Fruit fly (Drosophila melanogaster) whole organism, embryonic: ENCODE results near the gene foi.

Source experiments
- ATbp ChIP-seq: fragments of 200-800 bp; sonication (Bioruptor generic); optimal IDR thresholded peaks from 2 replicates; lab custom pipeline; 2017; ENCODE audit warnings: missing biosample characterization, mild to moderate bottlenecking, missing genetic modification characterization, missing genetic modification reagents
- BEAF-32 ChIP-seq: fragments of 200-800 bp; sonication (Bioruptor generic); optimal IDR thresholded peaks from 3 replicates; lab custom pipeline; 2017; ENCODE audit warnings: missing biosample characterization, missing genetic modification characterization, mild to moderate bottlenecking, moderate library complexity, missing genetic modification reagents
- Bdp1 ChIP-seq: fragments of 200-800 bp; sonication (Bioruptor generic); optimal IDR thresholded peaks from 3 replicates; lab custom pipeline; 2016; ENCODE audit warnings: missing biosample characterization, missing genetic modification characterization
- CG10565 ChIP-seq: fragments of 200-800 bp; sonication (Bioruptor generic); optimal IDR thresholded peaks from 3 replicates; lab custom pipeline; 2016; ENCODE audit warnings: missing biosample characterization, mild to moderate bottlenecking, missing genetic modification characterization
- CG15011 ChIP-seq: fragments of 200-800 bp; sonication (Bioruptor generic); optimal IDR thresholded peaks from 3 replicates; lab custom pipeline; 2018; ENCODE audit warnings: missing biosample characterization, mild to moderate bottlenecking, missing genetic modification characterization
- CG16863 ChIP-seq: fragments of 200-800 bp; sonication (Bioruptor generic); optimal IDR thresholded peaks from 3 replicates; lab custom pipeline; 2016; ENCODE audit warnings: missing biosample characterization, missing genetic modification characterization
- CG17186 ChIP-seq: fragments of 200-800 bp; sonication (Bioruptor generic); optimal IDR thresholded peaks from 3 replicates; lab custom pipeline; 2017; ENCODE audit warnings: missing biosample characterization, missing genetic modification reagents, missing genetic modification characterization
- CG17385 ChIP-seq: fragments of 200-800 bp; sonication (Bioruptor generic); optimal IDR thresholded peaks from 3 replicates; lab custom pipeline; 2018; ENCODE audit warnings: missing biosample characterization, mild to moderate bottlenecking, missing genetic modification characterization
- CG2116 ChIP-seq: fragments of 200-800 bp; sonication (Bioruptor generic); optimal IDR thresholded peaks from 3 replicates; lab custom pipeline; 2018; ENCODE audit warnings: missing biosample characterization, mild to moderate bottlenecking, missing genetic modification characterization
- CG34376 ChIP-seq: fragments of 200-800 bp; sonication (Bioruptor generic); optimal IDR thresholded peaks from 2 replicates; lab custom pipeline; 2018; ENCODE audit warnings: missing biosample characterization, mild to moderate bottlenecking, missing genetic modification characterization
- CG4617 ChIP-seq: fragments of 200-800 bp; sonication (Bioruptor generic); optimal IDR thresholded peaks from 3 replicates; lab custom pipeline; 2016; ENCODE audit warnings: missing biosample characterization, missing genetic modification characterization, borderline replicate concordance
- CG4707 ChIP-seq: fragments of 200-800 bp; sonication (Bioruptor generic); optimal IDR thresholded peaks from 2 replicates; lab custom pipeline; 2018; ENCODE audit warnings: missing biosample characterization, mild to moderate bottlenecking, missing genetic modification characterization, moderate library complexity
- CG7963 ChIP-seq: fragments of 200-800 bp; sonication (Bioruptor generic); IDR thresholded peaks from 3 replicates; pipeline ENCODE4 v1.3.6; 2022; ENCODE audit warnings: missing biosample characterization, missing genetic modification characterization; ENCODE audit not compliant: partially characterized antibody
- CG8089 ChIP-seq: fragments of 200-800 bp; sonication (Bioruptor generic); optimal IDR thresholded peaks from 3 replicates; lab custom pipeline; 2016; ENCODE audit warnings: missing biosample characterization, missing genetic modification characterization
- CG9437 ChIP-seq: fragments of 200-800 bp; sonication (Bioruptor generic); optimal IDR thresholded peaks from 2 replicates; lab custom pipeline; 2018; ENCODE audit warnings: missing biosample characterization, mild to moderate bottlenecking, missing genetic modification characterization
- CG9932 ChIP-seq: fragments of 200-800 bp; sonication (Bioruptor generic); IDR thresholded peaks from 2 replicates; pipeline ENCODE4 v1.3.6; 2022; ENCODE audit warnings: missing biosample characterization, missing genetic modification characterization
- D19A ChIP-seq: fragments of 200-800 bp; optimal IDR thresholded peaks from 3 replicates; lab custom pipeline; 2019; ENCODE audit warnings: missing biosample characterization, mild to moderate bottlenecking, missing genetic modification characterization, moderate library complexity
- Dek ChIP-seq: fragments of 200-800 bp; sonication (Bioruptor generic); optimal IDR thresholded peaks from 3 replicates; lab custom pipeline; 2019; ENCODE audit warnings: missing biosample characterization, mild to moderate bottlenecking, missing genetic modification characterization, moderate library complexity
- E2f2 ChIP-seq: fragments of 200-800 bp; sonication (Bioruptor generic); IDR thresholded peaks from 2 replicates; pipeline ENCODE4 v1.3.6; 2022; ENCODE audit warnings: missing biosample characterization, missing genetic modification characterization
- Ets65A ChIP-seq: fragments of 200-800 bp; sonication (Bioruptor generic); peaks from one replicate; lab custom pipeline; 2016; ENCODE audit warnings: missing biosample characterization, missing genetic modification characterization
- Fer1 ChIP-seq: fragments of 200-800 bp; sonication (Bioruptor generic); optimal IDR thresholded peaks from 2 replicates; lab custom pipeline; 2017; ENCODE audit warnings: missing biosample characterization, mild to moderate bottlenecking, missing genetic modification characterization
- Fer3 ChIP-seq: fragments of 200-800 bp; sonication (Bioruptor generic); optimal IDR thresholded peaks from 2 replicates; lab custom pipeline; 2018; ENCODE audit warnings: missing biosample characterization, mild to moderate bottlenecking, missing genetic modification characterization, moderate library complexity
- GATAe ChIP-seq: fragments of 200-800 bp; sonication (Bioruptor generic); conservative IDR thresholded peaks from 2 replicates; pipeline ENCODE4 v1.3.6; 2022; ENCODE audit warnings: missing biosample characterization, missing genetic modification characterization
- Hand ChIP-seq: fragments of 200-800 bp; sonication (Bioruptor generic); optimal IDR thresholded peaks from 2 replicates; lab custom pipeline; 2017; ENCODE audit warnings: mild to moderate bottlenecking, missing biosample characterization, missing genetic modification reagents, missing genetic modification characterization
- HmgZ ChIP-seq: fragments of 200-800 bp; sonication (Bioruptor generic); optimal IDR thresholded peaks from 2 replicates; lab custom pipeline; 2018; ENCODE audit warnings: missing biosample characterization, mild to moderate bottlenecking, missing genetic modification characterization
- MBD-R2 ChIP-seq: fragments of 200-800 bp; sonication (Bioruptor generic); IDR thresholded peaks from 2 replicates; pipeline ENCODE4 v1.3.6; 2022; ENCODE audit warnings: missing biosample characterization, missing genetic modification characterization
- Nf-YA ChIP-seq: fragments of 200-800 bp; sonication (Bioruptor generic); IDR thresholded peaks from 2 replicates; pipeline ENCODE4 v1.3.6; 2022; ENCODE audit warnings: missing biosample characterization, missing genetic modification characterization
- Stat92E ChIP-seq, 3 experiments: fragments of >200 bp in 2 of 3; fragments of 200-800 bp in 1 of 3; sonication (Bioruptor generic) in 1 of 3; optimal IDR thresholded peaks; 2 replicates each; lab custom pipeline; 2017 to 2019; ENCODE audit warnings: missing biosample characterization in 3 of 3, missing genetic modification characterization in 3 of 3, mild to moderate bottlenecking in 1 of 3, moderate library complexity in 1 of 3
- TFAM ChIP-seq: fragments of 200-800 bp; sonication (Bioruptor generic); optimal IDR thresholded peaks from 2 replicates; lab custom pipeline; 2017; ENCODE audit warnings: missing biosample characterization, missing genetic modification characterization, inconsistent platforms
- dysf ChIP-seq: fragments of 200-800 bp; sonication (Bioruptor generic); IDR thresholded peaks from 3 replicates; pipeline ENCODE4 v1.3.6; 2022; ENCODE audit warnings: missing biosample characterization, missing genetic modification characterization
- emc ChIP-seq: fragments of 200-800 bp; sonication (Bioruptor generic); optimal IDR thresholded peaks from 2 replicates; lab custom pipeline; 2016; ENCODE audit warnings: missing biosample characterization, missing genetic modification characterization
- gfzf ChIP-seq: fragments of 200-800 bp; sonication (Bioruptor generic); optimal IDR thresholded peaks from 2 replicates; lab custom pipeline; 2016; ENCODE audit warnings: missing biosample characterization, mild to moderate bottlenecking, missing genetic modification characterization, moderate library complexity
- hb ChIP-seq: fragments of 200-800 bp; sonication (Bioruptor generic); IDR thresholded peaks from 3 replicates; pipeline ENCODE4 v1.3.6; 2022; ENCODE audit warnings: missing biosample characterization, missing genetic modification characterization; ENCODE audit not compliant: partially characterized antibody
- hbn ChIP-seq: fragments of 200-800 bp; sonication (Bioruptor generic); IDR thresholded peaks from 2 replicates; pipeline ENCODE4 v1.3.6; 2022; ENCODE audit warnings: missing biosample characterization, missing genetic modification characterization; ENCODE audit not compliant: partially characterized antibody
- jing ChIP-seq: fragments of 200-800 bp; sonication (Bioruptor generic); optimal IDR thresholded peaks from 2 replicates; lab custom pipeline; 2018; ENCODE audit warnings: missing biosample characterization, mild to moderate bottlenecking, missing genetic modification characterization
- kah ChIP-seq: fragments of 200-800 bp; sonication (Bioruptor generic); optimal IDR thresholded peaks from 2 replicates; lab custom pipeline; 2018; ENCODE audit warnings: missing biosample characterization, mild to moderate bottlenecking, missing genetic modification characterization
- ken ChIP-seq: fragments of 200-800 bp; sonication (Bioruptor generic); IDR thresholded peaks from 3 replicates; pipeline ENCODE4 v1.3.6; 2022; ENCODE audit warnings: missing biosample characterization, missing genetic modification characterization
- knrl ChIP-seq: fragments of 200-800 bp; sonication (Bioruptor generic); IDR thresholded peaks from 3 replicates; pipeline ENCODE4 v1.3.6; 2022; ENCODE audit warnings: missing biosample characterization, missing genetic modification characterization; ENCODE audit not compliant: partially characterized antibody
- nerfin-1 ChIP-seq: fragments of 200-800 bp; sonication (Bioruptor generic); optimal IDR thresholded peaks from 3 replicates; lab custom pipeline; 2019; ENCODE audit warnings: missing biosample characterization, mild to moderate bottlenecking, missing genetic modification characterization, moderate library complexity
- pan ChIP-seq, 4 experiments: fragments of >200 bp in 3 of 4; fragments of 200-800 bp in 1 of 4; sonication (Bioruptor generic) in 1 of 4; optimal IDR thresholded peaks in 3 of 4; IDR thresholded peaks in 1 of 4; 2 replicates each; pipeline versions ENCODE4 v1.3.6 to Lab custom; 2017 to 2022; ENCODE audit warnings: missing biosample characterization in 2 of 4, missing genetic modification characterization in 2 of 4, mixed read lengths in 1 of 4
- pzg ChIP-seq: fragments of 200-800 bp; sonication (Bioruptor generic); optimal IDR thresholded peaks from 3 replicates; lab custom pipeline; 2018; ENCODE audit warnings: missing biosample characterization, mild to moderate bottlenecking, missing genetic modification characterization, moderate library complexity
- sug ChIP-seq: fragments of 200-800 bp; optimal IDR thresholded peaks from 2 replicates; lab custom pipeline; 2019; ENCODE audit warnings: missing biosample characterization, mild to moderate bottlenecking, missing genetic modification characterization, moderate library complexity
- tio ChIP-seq: fragments of 200-800 bp; sonication (Bioruptor generic); optimal IDR thresholded peaks from 2 replicates; lab custom pipeline; 2017; ENCODE audit warnings: missing biosample characterization, missing genetic modification characterization, inconsistent platforms
- tna ChIP-seq: fragments of 200-800 bp; sonication (Bioruptor generic); IDR thresholded peaks from 2 replicates; pipeline ENCODE4 v1.3.6; 2022; ENCODE audit warnings: missing biosample characterization, missing genetic modification characterization; ENCODE audit not compliant: partially characterized antibody
- ttk ChIP-seq: fragments of 200-800 bp; sonication (Bioruptor generic); IDR thresholded peaks from 2 replicates; pipeline ENCODE4 v2.1.2; 2022; ENCODE audit warnings: missing biosample characterization, missing genetic modification characterization
- tup ChIP-seq: fragments of 200-800 bp; sonication (Bioruptor generic); optimal IDR thresholded peaks from 2 replicates; lab custom pipeline; 2016; ENCODE audit warnings: missing biosample characterization, mild to moderate bottlenecking, missing genetic modification characterization, moderate library complexity
- wor ChIP-seq: fragments of 200-800 bp; sonication (Bioruptor generic); IDR thresholded peaks from 2 replicates; pipeline ENCODE4 v1.3.6; 2022; ENCODE audit warnings: missing biosample characterization, missing genetic modification characterization
- zen ChIP-seq: fragments of 200-800 bp; sonication (Bioruptor generic); optimal IDR thresholded peaks from 3 replicates; lab custom pipeline; 2018; ENCODE audit warnings: missing biosample characterization, mild to moderate bottlenecking, missing genetic modification characterization, moderate library complexity
- zen2 ChIP-seq: fragments of 200-800 bp; sonication (Bioruptor generic); IDR thresholded peaks from 3 replicates; pipeline ENCODE4 v1.3.6; 2022; ENCODE audit warnings: missing biosample characterization, missing genetic modification characterization; ENCODE audit not compliant: partially characterized antibody

foi gene

dm6 chr3L:8514768-8515167 lies 10.3 kb upstream of the foi start, which contains the start of gene CG6683 (continued):
- TF ChIP-seq ttk (GFP tag; lab: Robert Waterston, UW) (no peak), tio (GFP tag; lab: Kevin White, UChicago) (no peak), E2f2 (GFP tag; lab: Robert Waterston, UW) (peak; percentile 88), hbn (GFP tag; lab: Robert Waterston, UW) (no peak), Nf-YA (GFP tag; lab: Robert Waterston, UW) (no peak), HmgZ (tag; lab: Kevin White, UChicago) (peak; percentile 22), wor (GFP tag; lab: Robert Waterston, UW) (no peak), Fer3 (no peak), Stat92E (GFP tag; optimal IDR thresholded peaks at IDR 0.05; lab: Kevin White, UChicago) (peak in 1 of 3 experiments; percentile 11), CG10565 (GFP tag; lab: Kevin White, UChicago) (no peak), jing (GFP tag; lab: Kevin White, UChicago) (no peak), Fer1 (GFP tag; lab: Kevin White, UChicago) (peak; percentile 5), CG2116 (peak; percentile 21), knrl (GFP tag; lab: Robert Waterston, UW) (no peak), ATbp (GFP tag; lab: Kevin White, UChicago) (no peak), CG17186 (GFP tag; lab: Kevin White, UChicago) (peak; percentile 15), Ets65A (GFP tag; lab: Kevin White, UChicago) (no peak), CG16863 (no peak), TFAM (no peak), CG4707 (GFP tag; lab: Kevin White, UChicago) (peak; percentile 13), CG34376 (peak; percentile 32), tup (no peak), ken (GFP tag; lab: Robert Waterston, UW) (no peak), kah (GFP tag; lab: Kevin White, UChicago) (no peak), Hand (GFP tag; lab: Kevin White, UChicago) (no peak), pan (optimal IDR thresholded peaks at IDR 0.05; lab: Kevin White, UChicago) (no peak), pan (GFP tag; optimal IDR thresholded peaks at IDR 0.05 in 1 of 2, IDR thresholded peaks at IDR 0.05 in 1 of 2) (no peak), Bdp1 (GFP tag; lab: Kevin White, UChicago) (no peak), CG15011 (GFP tag; lab: Kevin White, UChicago) (no peak), pzg (GFP tag; lab: Kevin White, UChicago) (peak; percentile 49), CG4617 (GFP tag; lab: Kevin White, UChicago) (peak; percentile 53), CG17385 (GFP tag; lab: Kevin White, UChicago) (peak; percentile 1), emc (GFP tag; lab: Kevin White, UChicago) (no peak), GATAe (GFP tag; lab: Robert Waterston, UW) (no peak), nerfin-1 (tag; lab: Kevin White, UChicago) (peak; percentile 38), CG8089 (GFP tag; lab: Kevin White, UChicago) (no peak), BEAF-32 (peak; percentile 10), zen2 (no peak), gfzf (GFP tag; lab: Kevin White, UChicago) (peak; percentile 76), D19A (tag; lab: Kevin White, UChicago) (no peak), hb (no peak), tna (GFP tag; lab: Robert Waterston, UW) (no peak), dysf (GFP tag; lab: Robert Waterston, UW) (no peak), zen (no peak), CG9437 (GFP tag; lab: Kevin White, UChicago) (no peak), Dek (tag; lab: Kevin White, UChicago) (no peak), sug (tag; lab: Kevin White, UChicago) (peak; percentile 82), CG7963 (GFP tag; lab: Robert Waterston, UW) (no peak), MBD-R2 (GFP tag; lab: Robert Waterston, UW) (peak; percentile 45; the same call in 1 of the 2 replicates), CG9932 (GFP tag; lab: Robert Waterston, UW) (no peak)
